Fruit fly (Drosophila melanogaster): ENCODE data around the gene CG13373.

dm6 chrX:522357-523043 lies 45.7 kb downstream of the CG13373 start:
- TF ChIP-seq psq (optimal IDR thresholded peaks at IDR 0.05) (no peak), EcR (GFP tag; optimal IDR thresholded peaks at IDR 0.05) (peak in 1 of 2 experiments; percentile 63), CG8478 (optimal IDR thresholded peaks at IDR 0.05) (no peak)

All from whole organism.